Worm (Caenorhabditis elegans) whole organism, L3 larva: ENCODE data around the gene Y43F8A.2.
A peak's percentile ranks its signal among the peaks of the same experiment; 100 is the strongest.

ENCODE experiments used
- R02D3.7 ChIP-seq: fragments of 150-350 bp; optimal IDR thresholded peaks from 2 replicates; lab custom pipeline; 2014; ENCODE audit warnings: missing biosample characterization, missing genetic modification characterization
- ZK546.5 ChIP-seq: sonication (generic microtip); optimal IDR thresholded peaks from 2 replicates; lab custom pipeline; 2017; ENCODE audit warnings: missing biosample characterization, missing genetic modification characterization
- aly-2 ChIP-seq: fragments of 150-350 bp; optimal IDR thresholded peaks from 2 replicates; lab custom pipeline; 2014; ENCODE audit warnings: missing biosample characterization, missing genetic modification characterization
- ama-1 ChIP-seq: fragments of 150-350 bp; optimal IDR thresholded peaks from 2 replicates; lab custom pipeline; 2018
- ceh-16 ChIP-seq: sonication (generic microtip); optimal IDR thresholded peaks from 2 replicates; lab custom pipeline; 2017; ENCODE audit warnings: missing biosample characterization, missing genetic modification characterization
- ceh-82 ChIP-seq: fragments of 150-350 bp; optimal IDR thresholded peaks from 2 replicates; lab custom pipeline; 2014; ENCODE audit warnings: missing biosample characterization, missing genetic modification characterization
- ceh-9 ChIP-seq: sonication (generic microtip); optimal IDR thresholded peaks from 2 replicates; lab custom pipeline; 2018; ENCODE audit warnings: missing biosample characterization, missing genetic modification characterization
- daf-12 ChIP-seq: fragments of 150-350 bp; optimal IDR thresholded peaks from 2 replicates; lab custom pipeline; 2014; ENCODE audit warnings: missing biosample characterization, missing genetic modification reagents, missing genetic modification characterization
- egl-27 ChIP-seq: sonication (generic microtip); optimal IDR thresholded peaks from 4 replicates; lab custom pipeline; 2017; ENCODE audit warnings: missing biosample characterization, missing genetic modification reagents, missing genetic modification characterization
- elt-2 ChIP-seq: sonication (generic microtip); optimal IDR thresholded peaks from 2 replicates; lab custom pipeline; 2016; ENCODE audit warnings: missing genetic modification reagents, mild to moderate bottlenecking, missing genetic modification characterization, missing compliant biosample characterization
- elt-3 ChIP-seq, 3 experiments: fragments of 150-350 bp in 1 of 3; sonication (generic microtip) in 2 of 3; optimal IDR thresholded peaks; 2 replicates in 2 of 3; 4 replicates in 1 of 3; lab custom pipeline; 2014 to 2017; ENCODE audit warnings: missing biosample characterization in 3 of 3, missing genetic modification characterization in 3 of 3
- fkh-10 ChIP-seq: sonication (generic microtip); optimal IDR thresholded peaks from 2 replicates; lab custom pipeline; 2017; ENCODE audit warnings: missing biosample characterization, missing genetic modification reagents, missing genetic modification characterization
- fkh-2 ChIP-seq: fragments of 150-350 bp; optimal IDR thresholded peaks from 2 replicates; lab custom pipeline; 2014; ENCODE audit warnings: missing biosample characterization, missing genetic modification reagents, missing genetic modification characterization
- fos-1 ChIP-seq: fragments of 150-350 bp; optimal IDR thresholded peaks from 2 replicates; lab custom pipeline; 2014; ENCODE audit warnings: missing biosample characterization, missing genetic modification characterization
- hmg-11 ChIP-seq: sonication (generic microtip); optimal IDR thresholded peaks from 2 replicates; lab custom pipeline; 2016; ENCODE audit warnings: missing genetic modification characterization, missing compliant biosample characterization
- jun-1 ChIP-seq: fragments of 150-350 bp; optimal IDR thresholded peaks from 2 replicates; lab custom pipeline; 2014; ENCODE audit warnings: missing biosample characterization, missing genetic modification reagents, missing genetic modification characterization
- lin-15B ChIP-seq: fragments of 150-350 bp; optimal IDR thresholded peaks from 2 replicates; lab custom pipeline; 2014; ENCODE audit warnings: missing biosample characterization, missing genetic modification characterization
- lin-39 ChIP-seq: fragments of 150-350 bp; optimal IDR thresholded peaks from 2 replicates; lab custom pipeline; 2018; ENCODE audit warnings: missing biosample characterization, missing genetic modification reagents, missing genetic modification characterization
- lsy-12 ChIP-seq: sonication (generic microtip); optimal IDR thresholded peaks from 2 replicates; lab custom pipeline; 2016; ENCODE audit warnings: mild to moderate bottlenecking, missing genetic modification characterization, missing compliant biosample characterization
- mml-1 ChIP-seq: fragments of 150-350 bp; sonication (generic microtip); optimal IDR thresholded peaks from 3 replicates; lab custom pipeline; 2014; ENCODE audit warnings: missing biosample characterization, missing genetic modification characterization
- nhr-23 ChIP-seq: fragments of 150-350 bp; optimal IDR thresholded peaks from 2 replicates; lab custom pipeline; 2014; ENCODE audit warnings: missing biosample characterization, missing genetic modification reagents, missing genetic modification characterization
- nhr-25 ChIP-seq: sonication (generic microtip); optimal IDR thresholded peaks from 2 replicates; lab custom pipeline; 2017; ENCODE audit warnings: missing biosample characterization, missing genetic modification characterization
- nhr-43 ChIP-seq: sonication (generic microtip); optimal IDR thresholded peaks from 2 replicates; lab custom pipeline; 2016; ENCODE audit warnings: mild to moderate bottlenecking, missing genetic modification characterization, missing compliant biosample characterization; ENCODE audit not compliant: poor library complexity, severe bottlenecking
- nhr-67 ChIP-seq: fragments of 150-350 bp; optimal IDR thresholded peaks from 2 replicates; lab custom pipeline; 2014; ENCODE audit warnings: missing biosample characterization, missing genetic modification characterization
- nhr-77 ChIP-seq: fragments of 150-350 bp; optimal IDR thresholded peaks from 2 replicates; lab custom pipeline; 2014; ENCODE audit warnings: missing biosample characterization, missing genetic modification characterization
- pqm-1 ChIP-seq: fragments of 150-350 bp; optimal IDR thresholded peaks from 2 replicates; lab custom pipeline; 2017; ENCODE audit warnings: missing biosample characterization, missing genetic modification characterization, inconsistent platforms
- sea-2 ChIP-seq: fragments of 150-350 bp; sonication (generic microtip); optimal IDR thresholded peaks from 4 replicates; lab custom pipeline; 2014; ENCODE audit warnings: missing biosample characterization, missing genetic modification reagents, missing genetic modification characterization
- skn-1 ChIP-seq: fragments of 150-350 bp; optimal IDR thresholded peaks from 2 replicates; lab custom pipeline; 2014; ENCODE audit warnings: missing biosample characterization, missing genetic modification characterization
- tbx-2 ChIP-seq: sonication (generic microtip); optimal IDR thresholded peaks from 2 replicates; lab custom pipeline; 2016; ENCODE audit warnings: mild to moderate bottlenecking, missing genetic modification characterization, missing compliant biosample characterization
- unc-39 ChIP-seq: sonication (generic microtip); optimal IDR thresholded peaks from 4 replicates; lab custom pipeline; 2017; ENCODE audit warnings: missing biosample characterization, missing genetic modification characterization
- unc-62 ChIP-seq: fragments of 150-350 bp; sonication (generic microtip); optimal IDR thresholded peaks from 4 replicates; lab custom pipeline; 2014; ENCODE audit warnings: missing biosample characterization, missing genetic modification reagents, missing genetic modification characterization
- ztf-11 ChIP-seq: fragments of 150-350 bp; optimal IDR thresholded peaks from 2 replicates; lab custom pipeline; 2014; ENCODE audit warnings: missing biosample characterization, missing genetic modification characterization
- ztf-4 ChIP-seq: fragments of 150-350 bp; optimal IDR thresholded peaks from 2 replicates; lab custom pipeline; 2014; ENCODE audit warnings: missing biosample characterization, missing genetic modification characterization

Y43F8A.2 gene

DNA sequence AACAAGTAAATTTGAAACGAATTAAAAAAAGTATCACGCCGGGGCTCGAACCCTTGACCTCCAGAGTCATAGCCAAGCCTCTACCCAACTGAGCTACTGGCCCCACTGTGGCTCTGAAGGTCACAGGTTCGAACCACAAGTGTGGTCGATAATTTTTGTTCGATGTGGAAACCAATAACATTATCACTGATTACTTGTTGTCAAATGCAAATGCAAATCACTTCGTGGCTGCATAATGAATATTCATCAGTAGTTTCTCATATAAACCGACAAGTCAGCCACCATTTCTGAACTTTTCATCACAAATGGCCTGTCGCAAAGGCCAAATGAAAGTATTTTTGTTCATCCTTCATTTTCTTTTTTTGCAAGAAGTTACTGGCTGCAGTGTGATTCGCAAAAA is 23.4 kb downstream of the Y43F8A.2 start, which contains the start of gene C25F9.8:
TSS of gene C25F9.8 (plus strand) at position 301 of the 400 bp plus-strand sequence.
- TF ChIP-seq ceh-9 (tag; lab: Kevin White, UChicago) (no peak), elt-3 (tag; optimal IDR thresholded peaks at IDR 0.05; lab: Kevin White, UChicago) (no peak), lsy-12 (no peak), egl-27 (tag; lab: Kevin White, UChicago) (no peak), unc-62 (GFP tag; lab: Kevin White, UChicago) (no peak), ztf-4 (no peak), ceh-16 (no peak), fkh-2 (no peak)
- TF ChIP-seq, all 47 proteins: peak for 0

DNA sequence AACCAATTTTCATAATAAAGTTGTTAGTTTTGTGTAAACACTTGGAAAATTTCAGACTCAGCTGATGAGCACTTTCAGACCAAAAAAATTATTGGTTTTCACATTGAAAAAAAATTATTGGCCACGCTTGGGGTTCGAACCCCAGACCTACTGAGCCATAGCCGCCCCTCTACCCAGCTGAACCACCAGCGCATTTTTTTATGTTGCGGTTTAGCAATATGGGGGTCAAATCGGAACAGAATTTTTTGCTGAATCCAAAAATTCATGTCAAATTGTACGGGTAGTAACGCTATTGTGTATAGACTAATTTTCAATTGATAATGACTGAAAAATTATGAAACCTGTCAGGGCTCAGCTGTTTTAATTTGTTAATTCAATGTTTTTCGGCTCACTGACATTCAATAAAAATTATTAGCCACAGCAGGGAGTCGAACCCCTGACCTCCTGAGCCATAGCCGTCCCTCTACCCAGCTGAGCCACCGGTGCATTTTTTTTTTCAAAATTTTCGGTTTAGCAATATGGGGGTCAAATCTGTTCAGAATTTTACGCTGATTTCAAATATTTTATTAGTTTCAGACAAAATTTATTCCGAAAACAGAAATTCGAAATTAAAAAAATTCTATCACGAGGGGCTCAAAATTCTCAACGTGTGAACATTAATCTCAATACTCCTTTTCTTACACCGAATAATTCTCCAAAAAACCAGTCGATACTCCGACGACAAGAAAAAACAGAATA is 25.4 kb downstream of the Y43F8A.2 start:
- TF ChIP-seq ztf-11: no peak
- no peak for TF ChIP-seq ztf-4
- no peak for TF ChIP-seq nhr-43 (tag; lab: Kevin White, UChicago)
- TF ChIP-seq nhr-67 (tag; lab: Kevin White, UChicago): no peak
- no peak for TF ChIP-seq skn-1
- TF ChIP-seq lin-39 (tag; lab: Kevin White, UChicago): no peak
- TF ChIP-seq fkh-2: no peak
- TF ChIP-seq hmg-11 (tag; lab: Kevin White, UChicago): no peak
- TF ChIP-seq, all 47 proteins: peak for 0

DNA sequence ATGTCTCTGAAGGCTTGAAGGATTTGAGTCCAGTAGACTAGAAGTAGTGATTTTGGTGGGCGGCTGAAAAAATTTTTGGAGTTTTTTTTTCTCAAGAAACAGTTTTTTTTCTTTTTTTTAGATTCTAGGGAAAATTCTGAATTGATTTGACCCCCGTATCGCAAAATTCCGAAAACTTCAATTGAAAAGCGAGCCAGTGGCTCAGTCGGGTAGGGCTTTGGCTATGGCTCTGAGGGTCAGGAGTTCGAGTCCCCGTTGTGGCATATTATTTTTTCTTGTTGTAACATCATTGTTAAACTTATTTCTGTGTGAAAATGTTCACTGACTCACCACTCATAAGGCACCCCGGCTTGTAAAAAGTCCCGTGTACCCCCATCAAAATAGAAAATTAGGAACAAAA is 27.0 kb downstream of the Y43F8A.2 start:
- no peak for TF ChIP-seq lsy-12
- no peak for TF ChIP-seq fkh-2
- no peak for TF ChIP-seq nhr-77
- no peak for TF ChIP-seq nhr-25 (tag; lab: Kevin White, UChicago)
- TF ChIP-seq pqm-1 (tag; lab: Kevin White, UChicago): no peak
- TF ChIP-seq daf-12: no peak
- no peak for TF ChIP-seq ceh-9 (tag; lab: Kevin White, UChicago)
- no peak for TF ChIP-seq ZK546.5
- TF ChIP-seq nhr-23 (tag; lab: Kevin White, UChicago): no peak
- no peak for TF ChIP-seq fos-1 (tag; lab: Kevin White, UChicago)
- no peak for TF ChIP-seq tbx-2 (tag; lab: Kevin White, UChicago)
- TF ChIP-seq R02D3.7: no peak
- no peak for TF ChIP-seq nhr-67 (tag; lab: Kevin White, UChicago)
- no peak for TF ChIP-seq fkh-10 (GFP tag; lab: Kevin White, UChicago)
- no peak for TF ChIP-seq ama-1
- TF ChIP-seq sea-2: no peak
- TF ChIP-seq ztf-4: no peak
- no peak for TF ChIP-seq egl-27 (tag; lab: Kevin White, UChicago)
- no peak for TF ChIP-seq aly-2 (tag; lab: Kevin White, UChicago)
- TF ChIP-seq jun-1 (tag; lab: Kevin White, UChicago): no peak

DNA sequence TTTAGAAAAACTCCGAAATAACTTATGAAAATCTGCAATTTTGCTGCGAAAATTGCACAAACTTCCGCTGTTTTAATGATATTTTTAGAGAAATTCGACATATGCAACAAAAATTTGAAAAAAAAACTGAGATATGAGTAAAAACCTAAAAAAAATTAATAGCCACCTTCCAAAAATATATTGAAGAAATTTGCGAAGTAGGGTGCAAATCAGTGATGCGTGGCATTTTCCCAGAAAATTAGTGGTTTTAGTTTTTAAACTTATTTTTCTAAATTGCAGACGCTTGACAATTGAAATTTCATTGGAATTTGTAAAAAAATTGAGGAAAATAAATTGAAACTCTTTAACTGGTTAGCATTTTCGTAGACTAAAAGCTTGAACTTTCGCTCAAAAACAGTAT is 27.5 kb downstream of the Y43F8A.2 start, which contains the start of gene C25F9.13:
TSS of gene C25F9.13 (minus strand) at position 101 of the 400 bp plus-strand sequence.
- TF ChIP-seq nhr-67 (tag; lab: Kevin White, UChicago) (no peak), nhr-25 (tag; lab: Kevin White, UChicago) (no peak), tbx-2 (tag; lab: Kevin White, UChicago) (no peak), pqm-1 (tag; lab: Kevin White, UChicago) (no peak), nhr-43 (tag; lab: Kevin White, UChicago) (no peak), elt-2 (no peak), R02D3.7 (no peak), nhr-23 (tag; lab: Kevin White, UChicago) (no peak), ceh-82 (no peak), ceh-9 (tag; lab: Kevin White, UChicago) (no peak), lin-15B (tag; lab: Kevin White, UChicago) (no peak), mml-1 (no peak)
- TF ChIP-seq, all 47 proteins: peak for 0

DNA sequence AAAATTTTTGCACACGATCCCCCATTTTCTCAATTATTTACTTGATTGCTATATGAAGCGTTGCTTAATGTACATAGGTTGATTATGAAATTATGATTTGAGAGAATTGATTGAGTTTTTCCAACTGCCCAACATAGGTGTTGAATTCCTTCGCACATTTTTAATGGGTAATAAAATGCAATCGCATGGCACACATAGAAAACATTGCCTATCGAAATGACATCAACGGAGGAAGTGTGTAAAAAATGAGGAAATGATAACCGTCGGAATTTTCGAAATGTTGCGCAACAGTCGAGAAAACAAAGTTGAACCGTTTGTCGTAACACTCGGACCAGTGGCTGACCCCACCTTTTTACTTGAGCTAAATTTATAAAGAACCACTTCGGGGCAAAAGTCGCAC is 27.9 kb downstream of the Y43F8A.2 start:
- peak; percentile 4 for TF ChIP-seq elt-2

DNA sequence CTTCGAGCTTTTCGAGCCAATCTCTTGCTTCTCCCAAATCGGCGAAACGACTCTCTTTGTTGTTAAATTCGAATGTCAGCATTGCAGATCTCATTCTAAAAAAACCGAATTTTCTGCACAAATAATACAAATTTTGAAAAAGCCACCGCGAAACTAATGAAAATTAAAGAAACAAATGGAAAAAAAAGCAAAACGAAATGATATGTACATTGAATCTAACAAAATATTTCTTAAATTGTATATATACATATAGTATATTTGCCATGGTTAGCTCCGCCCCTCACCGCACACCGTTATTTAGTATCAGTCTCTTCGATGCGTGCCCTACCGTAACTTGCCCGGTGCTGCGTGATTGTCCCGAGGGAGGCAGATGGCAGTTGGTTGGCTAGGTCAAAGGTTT is 29.3 kb downstream of the Y43F8A.2 start, which contains the start of gene srw-86:
TSS of gene srw-86 (minus strand) at position 101 of the 400 bp plus-strand sequence.
- no peak for TF ChIP-seq unc-39 (tag; lab: Kevin White, UChicago)
- TF ChIP-seq unc-62 (GFP tag; lab: Kevin White, UChicago): no peak
- TF ChIP-seq ZK546.5: no peak
- TF ChIP-seq egl-27 (tag; lab: Kevin White, UChicago): no peak
- TF ChIP-seq sea-2: no peak
- no peak for TF ChIP-seq skn-1
